Fruit fly (Drosophila melanogaster) whole organism, pupa: ENCODE data around the gene CG14965.

Experiments
- CG13204 ChIP-seq: fragments of 200-800 bp; sonication (Bioruptor generic); optimal IDR thresholded peaks from 2 replicates; lab custom pipeline; 2018; ENCODE audit warnings: missing biosample characterization, mild to moderate bottlenecking, missing genetic modification characterization, moderate library complexity
- CG17806 ChIP-seq: fragments of 200-800 bp; sonication (Bioruptor generic); optimal IDR thresholded peaks from 2 replicates; lab custom pipeline; 2018; ENCODE audit warnings: missing biosample characterization, mild to moderate bottlenecking, missing genetic modification characterization, moderate library complexity
- CG32121 ChIP-seq: fragments of 200-800 bp; sonication (Bioruptor generic); IDR thresholded peaks from 2 replicates; pipeline ENCODE4 v1.3.6; 2022; ENCODE audit warnings: missing biosample characterization, missing genetic modification characterization
- CG34367 ChIP-seq: fragments of 200-800 bp; sonication (Bioruptor generic); optimal IDR thresholded peaks from 2 replicates; lab custom pipeline; 2018; ENCODE audit warnings: missing biosample characterization, mild to moderate bottlenecking, missing genetic modification characterization
- CG4496 ChIP-seq: fragments of 200-800 bp; sonication (Bioruptor generic); IDR thresholded peaks from 3 replicates; pipeline ENCODE4 v1.3.6; 2022; ENCODE audit warnings: missing biosample characterization, missing genetic modification characterization
- CG8159 ChIP-seq: fragments of 200-800 bp; sonication (Bioruptor generic); optimal IDR thresholded peaks from 3 replicates; lab custom pipeline; 2018; ENCODE audit warnings: missing biosample characterization, mild to moderate bottlenecking, missing genetic modification characterization, moderate library complexity
- CG9948 ChIP-seq: fragments of 200-800 bp; sonication (Bioruptor generic); optimal IDR thresholded peaks from 2 replicates; lab custom pipeline; 2018; ENCODE audit warnings: missing biosample characterization, mild to moderate bottlenecking, missing genetic modification characterization, moderate library complexity
- D1 ChIP-seq: fragments of 200-800 bp; sonication (Bioruptor generic); optimal IDR thresholded peaks from 2 replicates; lab custom pipeline; 2018; ENCODE audit warnings: missing biosample characterization, mild to moderate bottlenecking, missing genetic modification characterization, moderate library complexity
- Ets98B ChIP-seq: fragments of 200-800 bp; sonication (Bioruptor generic); IDR thresholded peaks from 2 replicates; pipeline ENCODE4 v1.3.6; 2022; ENCODE audit warnings: missing biosample characterization, missing genetic modification characterization
- Pif1A ChIP-seq: fragments of 200-800 bp; sonication (Bioruptor generic); optimal IDR thresholded peaks from 3 replicates; lab custom pipeline; 2016; ENCODE audit warnings: missing biosample characterization, missing genetic modification characterization
- Snoo ChIP-seq: fragments of 200-800 bp; sonication (Bioruptor generic); optimal IDR thresholded peaks from 3 replicates; lab custom pipeline; 2017; ENCODE audit warnings: missing biosample characterization, mild to moderate bottlenecking, missing genetic modification characterization, inconsistent platforms
- fd96Ca ChIP-seq: fragments of 200-800 bp; sonication (Bioruptor generic); IDR thresholded peaks from 3 replicates; pipeline ENCODE4 v1.3.6; 2022; ENCODE audit warnings: missing biosample characterization, missing genetic modification characterization
- gl ChIP-seq: fragments of 200-800 bp; sonication (Bioruptor generic); optimal IDR thresholded peaks from 2 replicates; lab custom pipeline; 2018; ENCODE audit warnings: missing biosample characterization, mild to moderate bottlenecking, missing genetic modification characterization

- no peak for TF ChIP-seq CG32121 (GFP tag; lab: Robert Waterston, UW)
- no peak for TF ChIP-seq CG34367 (tag; lab: Kevin White, UChicago)
- TF ChIP-seq CG13204 (GFP tag; lab: Kevin White, UChicago), result no peak
- no peak for TF ChIP-seq CG8159
- no peak for TF ChIP-seq Ets98B
- no peak for TF ChIP-seq CG9948 (tag; lab: Kevin White, UChicago)
- TF ChIP-seq fd96Ca (GFP tag; lab: Robert Waterston, UW), result no peak
- no peak for TF ChIP-seq Snoo (tag; lab: Kevin White, UChicago)
- TF ChIP-seq gl, result no peak
- TF ChIP-seq CG4496 (GFP tag; lab: Robert Waterston, UW), result no peak
- TF ChIP-seq D1 (tag; lab: Kevin White, UChicago), result no peak
- no peak for TF ChIP-seq CG17806 (tag; lab: Kevin White, UChicago)
- no peak for TF ChIP-seq Pif1A (GFP tag; lab: Kevin White, UChicago)
These were observed 30.3 kb downstream of the CG14965 start, which contains the start of gene rasp for dm6 chr3L:3161968-3162367.
